Worm (Caenorhabditis elegans) whole organism, L1 larva: ENCODE measurements around the gene fbxa-75.

Source experiments
- ceh-82 ChIP-seq, 3 experiments: fragments of 150-350 bp in 1 of 3; sonication (generic microtip) in 2 of 3; optimal IDR thresholded peaks; 2 replicates each; lab custom pipeline; 2014 to 2017; ENCODE audit warnings: missing biosample characterization in 3 of 3, missing genetic modification characterization in 3 of 3
- efl-1 ChIP-seq, 4 experiments: fragments of 150-350 bp; optimal IDR thresholded peaks in 3 of 4; peaks in 1 of 4; 1 replicate in 1 of 4; 2 replicates in 3 of 4; lab custom pipeline; 2014; ENCODE audit warnings: missing biosample characterization in 2 of 4, missing genetic modification characterization in 2 of 4, missing genetic modification reagents in 2 of 4
- elt-3 ChIP-seq, 6 experiments: fragments of 150-350 bp in 1 of 6; sonication (generic microtip); optimal IDR thresholded peaks; 2 replicates each; lab custom pipeline; 2017 to 2018; ENCODE audit warnings: missing biosample characterization in 6 of 6, missing genetic modification characterization in 6 of 6, inconsistent platforms in 1 of 6
- fkh-10 ChIP-seq: sonication (generic microtip); optimal IDR thresholded peaks from 2 replicates; lab custom pipeline; 2017; ENCODE audit warnings: missing biosample characterization, missing genetic modification reagents, missing genetic modification characterization
- lin-35 ChIP-seq, 2 experiments: fragments of 150-350 bp; optimal IDR thresholded peaks; 2 replicates each; lab custom pipeline; 2014; ENCODE audit warnings: missing biosample characterization in 2 of 2, missing genetic modification characterization in 2 of 2, missing genetic modification reagents in 2 of 2
- lir-3 ChIP-seq: sonication (generic microtip); optimal IDR thresholded peaks from 2 replicates; lab custom pipeline; 2016; ENCODE audit warnings: mild to moderate bottlenecking, missing genetic modification characterization, moderate library complexity, missing compliant biosample characterization; ENCODE audit not compliant: poor library complexity
- mdl-1 ChIP-seq, 2 experiments: fragments of 150-350 bp; optimal IDR thresholded peaks; 2 replicates each; lab custom pipeline; 2014 to 2017; ENCODE audit warnings: missing biosample characterization in 2 of 2, missing genetic modification characterization in 2 of 2, inconsistent platforms in 1 of 2
- nhr-20 ChIP-seq: sonication (generic microtip); optimal IDR thresholded peaks from 2 replicates; lab custom pipeline; 2016; ENCODE audit warnings: mild to moderate bottlenecking, missing genetic modification characterization, missing compliant biosample characterization
- nhr-71 ChIP-seq: sonication (generic microtip); optimal IDR thresholded peaks from 2 replicates; lab custom pipeline; 2016; ENCODE audit warnings: mild to moderate bottlenecking, missing genetic modification characterization, moderate library complexity, missing compliant biosample characterization
- snpc-4 ChIP-seq: fragments of 150-350 bp; optimal IDR thresholded peaks from 2 replicates; lab custom pipeline; 2014; ENCODE audit warnings: missing biosample characterization, missing genetic modification characterization
- snu-23 ChIP-seq: sonication (generic microtip); optimal IDR thresholded peaks from 2 replicates; lab custom pipeline; 2016; ENCODE audit warnings: missing genetic modification characterization, missing compliant biosample characterization
- unc-86 ChIP-seq: sonication (generic microtip); optimal IDR thresholded peaks from 2 replicates; lab custom pipeline; 2016; ENCODE audit warnings: missing genetic modification characterization, missing compliant biosample characterization
- zag-1 ChIP-seq: fragments of 150-350 bp; optimal IDR thresholded peaks from 2 replicates; lab custom pipeline; 2014; ENCODE audit warnings: missing biosample characterization, missing genetic modification characterization
- ztf-4 ChIP-seq: fragments of 150-350 bp; optimal IDR thresholded peaks from 2 replicates; lab custom pipeline; 2014; ENCODE audit warnings: missing biosample characterization, missing genetic modification characterization

- TF ChIP-seq efl-1 (optimal IDR thresholded peaks at IDR 0.05; lab: Kevin White, UChicago) (no peak), efl-1 (GFP tag; optimal IDR thresholded peaks at IDR 0.05 in 1 of 2; lab: Kevin White, UChicago) (no peak), ztf-4 (tag; lab: Kevin White, UChicago) (no peak), lir-3 (tag; lab: Kevin White, UChicago) (no peak), unc-86 (tag; lab: Kevin White, UChicago) (no peak), snu-23 (no peak), lin-35 (GFP tag; optimal IDR thresholded peaks at IDR 0.05; lab: Kevin White, UChicago) (no peak), zag-1 (tag; lab: Kevin White, UChicago) (no peak), elt-3 (tag; optimal IDR thresholded peaks at IDR 0.05; lab: Kevin White, UChicago) (no peak), fkh-10 (GFP tag; lab: Kevin White, UChicago) (no peak), ceh-82 (tag; optimal IDR thresholded peaks at IDR 0.05; lab: Kevin White, UChicago) (no peak), nhr-71 (no peak), nhr-20 (no peak), snpc-4 (no peak), mdl-1 (tag; optimal IDR thresholded peaks at IDR 0.05; lab: Kevin White, UChicago) (no peak)
Observed at ce11 chrIII:1324513-1324912, 21.0 kb downstream of the fbxa-75 start, which contains the start of gene fbxa-14.
